Worm (Caenorhabditis elegans): Measurements from ENCODE around the gene C35D10.6.

Gene C35D10.6

DNA sequence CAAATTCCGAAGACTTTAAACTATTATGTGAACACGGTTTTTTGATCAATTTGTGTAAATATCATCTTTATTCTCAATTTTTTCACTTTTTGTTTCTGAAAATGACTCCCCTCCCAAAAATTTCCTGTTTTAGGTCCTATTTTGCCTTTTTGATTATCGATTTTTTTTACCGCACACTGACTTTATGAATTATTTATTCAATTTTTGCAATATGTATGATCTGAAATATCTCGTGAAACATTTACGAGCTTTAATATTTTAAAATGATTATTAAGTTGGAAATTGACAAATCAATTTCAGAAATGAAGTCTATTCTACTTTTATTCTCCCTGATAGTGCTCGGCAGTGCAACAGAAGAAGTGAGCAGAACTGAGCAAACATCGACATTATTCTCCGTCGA is 20.3 kb downstream of the C35D10.6 start, which contains the start of gene C35D10.1:
Gene C35D10.1 (plus strand): TSS at position 301 of the 400 bp plus-strand sequence.
- TF ChIP-seq ceh-28 (tag; optimal IDR thresholded peaks at IDR 0.05) (peak; percentile 15), pqm-1 (tag; optimal IDR thresholded peaks at IDR 0.05) (no peak)

DNA sequence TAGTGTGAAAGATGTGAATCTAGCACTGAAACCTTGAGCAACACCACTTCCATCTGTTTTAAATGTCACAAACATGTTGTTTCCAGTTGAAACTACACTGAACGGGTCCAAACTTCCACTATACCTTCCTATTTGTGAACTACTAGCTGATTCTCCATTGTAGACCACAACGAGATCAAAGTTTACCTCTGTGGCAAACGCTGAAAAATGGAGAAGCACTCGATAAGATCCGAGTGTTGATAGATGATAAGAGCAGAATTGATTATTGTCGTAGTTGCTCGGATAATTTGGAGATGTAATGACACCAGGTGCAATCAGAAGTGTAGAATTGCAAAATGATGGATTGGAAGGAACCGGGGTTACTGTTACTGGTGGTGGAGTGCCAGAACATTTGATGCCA is 22.8 kb downstream of the C35D10.6 start:
- no peak for TF ChIP-seq nhr-67 (tag; optimal IDR thresholded peaks at IDR 0.05)
- peak; percentile 37 for TF ChIP-seq pqm-1 (tag; optimal IDR thresholded peaks at IDR 0.05)
- no peak for TF ChIP-seq hmg-11 (tag; optimal IDR thresholded peaks at IDR 0.05)
- peak; percentile 72 for TF ChIP-seq elt-2 (tag; optimal IDR thresholded peaks at IDR 0.05)
- no peak for TF ChIP-seq mdl-1 (tag; optimal IDR thresholded peaks at IDR 0.05)
- TF ChIP-seq fkh-10 (GFP tag; optimal IDR thresholded peaks at IDR 0.05) = no peak
- TF ChIP-seq lin-39 (tag; optimal IDR thresholded peaks at IDR 0.05) = no peak

DNA sequence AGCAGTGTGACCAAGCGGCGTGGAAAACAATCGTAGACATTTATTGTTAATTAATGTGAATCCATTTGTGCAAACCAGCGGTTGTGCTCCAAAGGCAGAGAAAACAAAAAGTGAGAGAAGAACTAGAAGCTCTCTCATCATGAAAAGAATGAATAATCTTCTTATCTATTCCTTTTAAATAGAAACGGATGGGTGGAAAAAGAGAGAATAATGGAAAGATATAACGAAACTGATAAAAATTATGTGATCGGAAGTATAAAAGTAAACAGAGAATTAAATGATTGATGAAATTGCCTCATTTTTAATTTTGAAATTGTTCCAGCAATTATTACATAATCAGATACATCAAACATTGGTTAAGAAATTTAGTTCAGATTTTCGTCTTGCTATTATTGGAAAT is 24.3 kb downstream of the C35D10.6 start, which contains the start of gene clec-5:
Gene clec-5 (minus strand): TSS at position 178 of the 400 bp plus-strand sequence.
- TF ChIP-seq elt-2 (tag; optimal IDR thresholded peaks at IDR 0.05) (peak; percentile 68), pqm-1 (tag; optimal IDR thresholded peaks at IDR 0.05) (peak; percentile 54), pha-4 (tag; optimal IDR thresholded peaks at IDR 0.05) (peak; percentile 48), jun-1 (tag; optimal IDR thresholded peaks at IDR 0.05) (peak; percentile 17), sea-2 (GFP tag; optimal IDR thresholded peaks at IDR 0.05) (no peak)

DNA sequence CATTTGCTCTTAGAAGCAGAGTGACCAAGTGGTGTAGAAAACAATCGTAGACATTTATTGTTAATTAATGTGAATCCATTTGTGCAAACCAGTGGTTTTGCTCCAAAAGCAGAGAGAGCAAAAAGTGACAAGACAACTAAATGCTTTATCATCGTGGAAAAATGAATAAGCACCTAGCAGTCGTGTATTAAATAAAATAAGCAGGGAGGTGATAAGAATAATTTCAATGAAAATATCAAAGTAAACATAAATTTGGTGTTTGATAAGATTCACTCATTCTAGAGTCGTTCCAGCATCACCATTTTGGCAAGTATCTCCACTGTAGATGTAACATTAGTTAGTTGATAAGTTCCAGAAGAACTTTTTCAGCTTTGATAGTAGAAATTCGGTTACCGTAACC is 28.2 kb downstream of the C35D10.6 start, which contains the start of gene clec-6:
Gene clec-6 (minus strand): TSS at position 154 of the 400 bp plus-strand sequence.
- TF ChIP-seq ztf-4 (tag; optimal IDR thresholded peaks at IDR 0.05) (no peak), fos-1 (tag; optimal IDR thresholded peaks at IDR 0.05) (no peak), elt-2 (tag; optimal IDR thresholded peaks at IDR 0.05) (peak; percentile 60), ztf-11 (tag; optimal IDR thresholded peaks at IDR 0.05) (no peak), ZK546.5 (tag; optimal IDR thresholded peaks at IDR 0.05) (no peak), pqm-1 (tag; optimal IDR thresholded peaks at IDR 0.05) (peak; percentile 23), elt-3 (tag; optimal IDR thresholded peaks at IDR 0.05) (no peak), pha-4 (tag; optimal IDR thresholded peaks at IDR 0.05) (peak; percentile 33), mml-1 (tag; optimal IDR thresholded peaks at IDR 0.05) (no peak), elt-1 (tag; optimal IDR thresholded peaks at IDR 0.05) (no peak)

DNA sequence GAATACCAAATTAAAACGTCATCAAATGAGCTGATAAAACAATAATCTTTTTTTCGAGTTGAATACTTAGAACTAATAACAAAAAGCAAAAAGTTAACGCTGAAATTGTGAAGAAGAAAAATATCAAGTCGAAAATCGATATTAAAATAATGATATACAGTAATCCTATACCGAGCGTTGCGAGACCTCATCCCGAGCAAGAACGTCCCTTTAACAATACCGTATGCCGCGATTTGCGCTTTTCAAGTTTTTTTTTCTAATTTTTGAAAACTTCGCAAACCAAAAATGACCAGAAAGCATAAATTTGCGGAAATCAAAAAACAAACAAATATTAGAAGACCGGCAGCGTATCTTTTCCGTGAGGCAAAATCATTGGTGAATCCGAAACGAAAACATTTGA is 31.9 kb downstream of the C35D10.6 start, which contains the start of gene F26F4.5:
Gene F26F4.5 (minus strand): TSS at position 256 of the 400 bp plus-strand sequence.
- TF ChIP-seq nfya-1 (tag; optimal IDR thresholded peaks at IDR 0.05; ENCODE audit: insufficient read depth) (no peak), pha-4 (tag; optimal IDR thresholded peaks at IDR 0.05) (peak; percentile 29)

DNA sequence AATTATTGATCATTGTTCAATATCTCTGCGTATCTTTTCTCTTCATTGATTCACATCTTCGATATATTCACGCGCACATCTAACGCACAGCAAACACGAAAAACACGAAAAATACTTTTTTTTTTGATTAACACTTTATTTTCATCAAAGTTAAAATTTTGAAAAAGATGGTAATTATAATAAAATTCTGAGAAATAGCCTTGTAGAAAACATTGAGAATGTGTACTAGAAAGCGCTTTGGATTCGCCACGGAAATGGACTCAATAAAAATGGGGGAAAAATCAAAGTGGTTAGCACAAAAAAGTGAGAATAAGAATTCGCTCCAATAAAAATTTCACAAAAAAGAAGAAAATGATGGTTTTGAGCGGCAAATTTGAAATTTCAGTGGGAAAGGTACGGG is 34.4 kb downstream of the C35D10.6 start, which contains the start of gene F26F4.6:
Gene F26F4.6 (minus strand): TSS at position 101 of the 400 bp plus-strand sequence.
- TF ChIP-seq ztf-4 (tag; optimal IDR thresholded peaks at IDR 0.05) (no peak), nhr-77 (tag; optimal IDR thresholded peaks at IDR 0.05) (no peak), nhr-76 (tag; optimal IDR thresholded peaks at IDR 0.05) (no peak), skn-1 (tag; optimal IDR thresholded peaks at IDR 0.05) (no peak), lin-39 (tag; optimal IDR thresholded peaks at IDR 0.05) (no peak), elt-2 (tag; optimal IDR thresholded peaks at IDR 0.05) (no peak), nhr-43 (tag; optimal IDR thresholded peaks at IDR 0.05; ENCODE audit: poor library complexity, severe bottlenecking) (no peak), nhr-67 (tag; optimal IDR thresholded peaks at IDR 0.05) (no peak), fkh-2 (tag; optimal IDR thresholded peaks at IDR 0.05) (no peak), egl-27 (tag; optimal IDR thresholded peaks at IDR 0.05) (no peak)

DNA sequence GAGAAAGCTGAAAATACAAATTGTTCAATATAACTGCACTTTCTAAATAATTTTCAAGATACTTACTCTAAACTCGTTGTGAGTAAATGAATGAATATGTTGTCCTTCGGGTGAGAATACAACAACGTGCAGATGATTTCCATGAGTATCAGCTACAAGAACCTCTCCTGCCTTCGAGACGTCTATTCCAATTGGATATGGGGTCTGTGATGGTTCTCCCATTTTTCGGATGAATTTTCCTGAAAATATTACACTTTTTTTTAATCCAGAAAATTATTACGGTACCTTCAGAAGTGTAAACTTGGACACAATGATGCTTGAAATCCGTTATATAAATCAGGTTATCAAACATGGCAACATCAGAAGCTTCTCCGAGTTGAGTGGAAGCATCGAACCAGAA is 36.2 kb downstream of the C35D10.6 start:
- TF ChIP-seq nhr-23 (tag; optimal IDR thresholded peaks at IDR 0.05) (no peak), ztf-4 (tag; optimal IDR thresholded peaks at IDR 0.05) (no peak), fkh-2 (tag; optimal IDR thresholded peaks at IDR 0.05) (no peak), nhr-25 (tag; optimal IDR thresholded peaks at IDR 0.05) (no peak), egl-5 (tag; optimal IDR thresholded peaks at IDR 0.05) (no peak), nhr-76 (tag; optimal IDR thresholded peaks at IDR 0.05) (no peak), nhr-237 (tag; optimal IDR thresholded peaks at IDR 0.05) (no peak), nhr-67 (tag; optimal IDR thresholded peaks at IDR 0.05) (no peak), ZK546.5 (tag; optimal IDR thresholded peaks at IDR 0.05) (no peak), elt-3 (tag; optimal IDR thresholded peaks at IDR 0.05) (no peak), ceh-9 (tag; optimal IDR thresholded peaks at IDR 0.05) (no peak), lin-39 (tag; optimal IDR thresholded peaks at IDR 0.05) (no peak), egl-27 (tag; optimal IDR thresholded peaks at IDR 0.05) (no peak), nhr-77 (tag; optimal IDR thresholded peaks at IDR 0.05) (no peak), fkh-10 (GFP tag; optimal IDR thresholded peaks at IDR 0.05) (no peak), ceh-16 (tag; optimal IDR thresholded peaks at IDR 0.05) (no peak), pqm-1 (tag; optimal IDR thresholded peaks at IDR 0.05) (no peak), skn-1 (tag; optimal IDR thresholded peaks at IDR 0.05) (no peak)

Measured in whole organism, L3 larva.